Fruit fly (Drosophila melanogaster): ENCODE results near the gene CycJ.
A peak's percentile ranks its signal among the peaks of the same experiment; 100 is the strongest.

Gene CycJ

dm6 chr3L:3449680-3450079 is 16.5 kb upstream of the CycJ start (continued):
- TF ChIP-seq CG17612 (GFP tag; IDR thresholded peaks at IDR 0.05) (no peak), Nf-YB (GFP tag; optimal IDR thresholded peaks at IDR 0.05) (no peak), pita (GFP tag; optimal IDR thresholded peaks at IDR 0.05) (no peak), trh (GFP tag; optimal IDR thresholded peaks at IDR 0.05) (no peak), CG31388 (GFP tag; optimal IDR thresholded peaks at IDR 0.05) (no peak), CG8388 (GFP tag; optimal IDR thresholded peaks at IDR 0.05) (peak; percentile 40), CG7745 (tag; optimal IDR thresholded peaks at IDR 0.05) (no peak), PHDP (tag; optimal IDR thresholded peaks at IDR 0.05) (peak; percentile 48), Ssrp (tag; optimal IDR thresholded peaks at IDR 0.05) (peak; percentile 52), CG30431 (GFP tag; optimal IDR thresholded peaks at IDR 0.05) (peak; percentile 22), CG17186 (GFP tag; optimal IDR thresholded peaks at IDR 0.05) (no peak), CG10321 (GFP tag; IDR thresholded peaks at IDR 0.05) (0 out of 2 replicates have a peak, but pooled peaks have one; percentile 21), chif (GFP tag; optimal IDR thresholded peaks at IDR 0.05) (peak; percentile 8 to 32), Hr3 (GFP tag; optimal IDR thresholded peaks at IDR 0.05) (peak; percentile 1), Kr (GFP tag; optimal IDR thresholded peaks at IDR 0.05) (no peak), CG13775 (GFP tag; optimal IDR thresholded peaks at IDR 0.05) (peak; percentile 62), jigr1 (GFP tag; IDR thresholded peaks at IDR 0.05) (no peak), Ada2b (GFP tag; IDR thresholded peaks at IDR 0.05) (no peak), Oli (tag; optimal IDR thresholded peaks at IDR 0.05) (peak; percentile 57), kah (GFP tag; optimal IDR thresholded peaks at IDR 0.05) (no peak), bbx (GFP tag; IDR thresholded peaks at IDR 0.05; ENCODE audit: partially characterized antibody) (no peak), CG14050 (GFP tag; IDR thresholded peaks at IDR 0.05) (0 out of 3 replicates have a peak, but pooled peaks have one; percentile 16), CG32532 (GFP tag; IDR thresholded peaks at IDR 0.05) (0 out of 2 replicates have a peak, but pooled peaks have one; percentile 5), ato (GFP tag; IDR thresholded peaks at IDR 0.05; ENCODE audit: partially characterized antibody) (no peak), Hmr (GFP tag; optimal IDR thresholded peaks at IDR 0.05) (peak; percentile 41), gem (tag; optimal IDR thresholded peaks at IDR 0.05) (peak; percentile 58), Jarid2 (GFP tag; optimal IDR thresholded peaks at IDR 0.05) (no peak), CG30403 (GFP tag; optimal IDR thresholded peaks at IDR 0.05) (peak; percentile 39), CG7839 (tag; optimal IDR thresholded peaks at IDR 0.05) (no peak), Pdp1 (GFP tag; optimal IDR thresholded peaks at IDR 0.05) (peak in 1 of 2 experiments; percentile 7), CG12942 (GFP tag; optimal IDR thresholded peaks at IDR 0.05) (no peak), lola (GFP tag; optimal IDR thresholded peaks at IDR 0.05) (peak in 1 of 3 experiments; percentile 29), dmrt11E (tag; optimal IDR thresholded peaks at IDR 0.05) (peak; percentile 44), NfI (GFP tag; optimal IDR thresholded peaks at IDR 0.05) (peak; percentile 31), lbe (GFP tag; optimal IDR thresholded peaks at IDR 0.05) (no peak), CG1529 (GFP tag; optimal IDR thresholded peaks at IDR 0.05) (no peak), lmd (GFP tag; IDR thresholded peaks at IDR 0.05) (peak; percentile 30; the same call in 1 of the 2 replicates), CG13424 (tag; optimal IDR thresholded peaks at IDR 0.05) (peak; percentile 21), Bdp1 (GFP tag; optimal IDR thresholded peaks at IDR 0.05) (no peak), cas (GFP tag; IDR thresholded peaks at IDR 0.05) (no peak), Ets97D (GFP tag; optimal IDR thresholded peaks at IDR 0.05) (peak; percentile 0), CG12659 (GFP tag; optimal IDR thresholded peaks at IDR 0.05) (peak; percentile 22), CG14014 (GFP tag; IDR thresholded peaks at IDR 0.05) (no peak), maf-S (GFP tag; optimal IDR thresholded peaks at IDR 0.05) (peak; percentile 10), eve (GFP tag; optimal IDR thresholded peaks at IDR 0.05) (peak in 1 of 2 experiments; percentile 17), CG10209 (GFP tag; optimal IDR thresholded peaks at IDR 0.05) (peak; percentile 27), CG34422 (GFP tag; IDR thresholded peaks at IDR 0.05) (no peak), CG9797 (GFP tag; optimal IDR thresholded peaks at IDR 0.05) (no peak), gcm (GFP tag; optimal IDR thresholded peaks at IDR 0.05) (no peak), Xbp1 (GFP tag; optimal IDR thresholded peaks at IDR 0.05) (peak; percentile 28)
